Worm (Caenorhabditis elegans) whole organism, L1 larva: ENCODE measurements around the gene B0302.2.

Source experiments
- aly-2 ChIP-seq: fragments of 150-350 bp; optimal IDR thresholded peaks from 2 replicates; lab custom pipeline; 2014; ENCODE audit warnings: missing biosample characterization, missing genetic modification characterization
- elt-3 ChIP-seq, 6 experiments: fragments of 150-350 bp in 1 of 6; sonication (generic microtip); optimal IDR thresholded peaks; 2 replicates each; lab custom pipeline; 2017 to 2018; ENCODE audit warnings: missing biosample characterization in 6 of 6, missing genetic modification characterization in 6 of 6, inconsistent platforms in 1 of 6
- isw-1 ChIP-seq: fragments of 200-800 bp; sonication (Bioruptor generic); IDR thresholded peaks from 2 replicates; pipeline ENCODE4 v1.3.6; 2022; ENCODE audit warnings: missing genetic modification characterization, missing compliant biosample characterization
- lin-39 ChIP-seq: fragments of 150-350 bp; optimal IDR thresholded peaks from 2 replicates; lab custom pipeline; 2014; ENCODE audit warnings: missing biosample characterization, missing genetic modification reagents, missing genetic modification characterization
- nhr-11 ChIP-seq: fragments of 150-350 bp; optimal IDR thresholded peaks from 2 replicates; lab custom pipeline; 2014; ENCODE audit warnings: missing biosample characterization, missing genetic modification characterization
- nhr-12 ChIP-seq: sonication (generic microtip); optimal IDR thresholded peaks from 2 replicates; lab custom pipeline; 2017; ENCODE audit warnings: missing biosample characterization, missing genetic modification characterization
- nhr-28 ChIP-seq: fragments of 150-350 bp; optimal IDR thresholded peaks from 2 replicates; lab custom pipeline; 2014; ENCODE audit warnings: missing biosample characterization, missing genetic modification characterization
- nhr-90 ChIP-seq: sonication (generic microtip); optimal IDR thresholded peaks from 2 replicates; lab custom pipeline; 2016; ENCODE audit warnings: mild to moderate bottlenecking, missing genetic modification characterization, missing compliant biosample characterization; ENCODE audit not compliant: poor library complexity
- snpc-4 ChIP-seq: fragments of 150-350 bp; optimal IDR thresholded peaks from 2 replicates; lab custom pipeline; 2014; ENCODE audit warnings: missing biosample characterization, missing genetic modification characterization
- swsn-7 ChIP-seq: sonication (generic microtip); optimal IDR thresholded peaks from 2 replicates; lab custom pipeline; 2016; ENCODE audit warnings: missing genetic modification characterization, missing compliant biosample characterization

DNA sequence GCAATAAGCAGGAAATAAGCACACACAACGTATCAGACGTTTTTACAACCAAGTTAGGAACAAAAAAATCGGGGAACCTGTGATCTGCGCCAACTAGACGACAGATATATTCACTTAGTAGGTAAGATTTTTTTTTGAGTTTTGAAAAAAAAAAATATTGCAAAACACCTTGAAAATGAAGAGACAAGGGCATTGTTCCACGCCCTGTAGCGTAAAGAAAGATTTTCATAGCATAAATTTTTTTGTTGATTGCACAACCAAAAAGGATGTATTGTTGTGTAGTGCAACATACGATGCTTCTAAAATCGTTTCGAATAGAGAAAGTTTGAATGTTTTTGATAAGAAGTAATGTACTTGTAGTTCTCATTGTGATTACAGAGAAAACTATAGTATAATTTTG lies 1.8 kb downstream of the B0302.2 start:
- TF ChIP-seq aly-2 (tag; lab: Kevin White, UChicago) (no peak), elt-3 (tag; optimal IDR thresholded peaks at IDR 0.05; lab: Kevin White, UChicago) (no peak), nhr-28 (tag; lab: Kevin White, UChicago) (no peak), isw-1 (GFP tag; lab: Robert Waterston, UW) (no peak), nhr-90 (tag; lab: Kevin White, UChicago) (no peak), lin-39 (tag; lab: Kevin White, UChicago) (no peak), snpc-4 (no peak), nhr-11 (no peak), swsn-7 (tag; lab: Kevin White, UChicago) (no peak), nhr-12 (tag; lab: Kevin White, UChicago) (no peak)
